Fruit fly (Drosophila melanogaster) whole organism, embryonic: ENCODE results near the gene kay.
A peak's percentile ranks its signal among the peaks of the same experiment; 100 is the strongest.

ENCODE experiments used
- Aef1 ChIP-seq: fragments of 200-800 bp; sonication (Bioruptor generic); IDR thresholded peaks from 3 replicates; pipeline ENCODE4 v1.3.6; 2022; ENCODE audit warnings: missing biosample characterization, missing genetic modification characterization
- B-H2 ChIP-seq: fragments of 200-800 bp; sonication (Bioruptor generic); optimal IDR thresholded peaks from 2 replicates; lab custom pipeline; 2018; ENCODE audit warnings: missing biosample characterization, mild to moderate bottlenecking, missing genetic modification characterization
- Bgb ChIP-seq: fragments of 200-800 bp; sonication (Bioruptor generic); IDR thresholded peaks from 2 replicates; pipeline ENCODE4 v1.3.6; 2022; ENCODE audit warnings: missing biosample characterization, missing genetic modification characterization; ENCODE audit not compliant: partially characterized antibody
- CG10959 ChIP-seq: fragments of 200-800 bp; sonication (Bioruptor generic); IDR thresholded peaks from 2 replicates; pipeline ENCODE4 v1.3.6; 2022; ENCODE audit warnings: missing biosample characterization, missing genetic modification characterization
- CG10979 ChIP-seq: fragments of 200-800 bp; sonication (Bioruptor generic); optimal IDR thresholded peaks from 2 replicates; lab custom pipeline; 2018; ENCODE audit warnings: missing biosample characterization, mild to moderate bottlenecking, missing genetic modification characterization, moderate library complexity
- CG11093 ChIP-seq: fragments of 200-800 bp; sonication (Bioruptor generic); IDR thresholded peaks from 3 replicates; pipeline ENCODE4 v1.3.6; 2022; ENCODE audit warnings: missing biosample characterization, missing genetic modification characterization
- CG11696 ChIP-seq: fragments of 200-800 bp; sonication (Bioruptor generic); IDR thresholded peaks from 2 replicates; pipeline ENCODE4 v1.3.6; 2022; ENCODE audit warnings: missing biosample characterization, missing genetic modification characterization
- CG12219 ChIP-seq: fragments of 200-800 bp; sonication (Bioruptor generic); optimal IDR thresholded peaks from 3 replicates; lab custom pipeline; 2018; ENCODE audit warnings: missing biosample characterization, mild to moderate bottlenecking, missing genetic modification characterization
- CG15696 ChIP-seq: fragments of 200-800 bp; sonication (Bioruptor generic); optimal IDR thresholded peaks from 2 replicates; lab custom pipeline; 2019; ENCODE audit warnings: missing biosample characterization, mild to moderate bottlenecking, missing genetic modification characterization, moderate library complexity
- CG17568 ChIP-seq: fragments of 200-800 bp; sonication (Bioruptor generic); optimal IDR thresholded peaks from 2 replicates; lab custom pipeline; 2018; ENCODE audit warnings: missing biosample characterization, mild to moderate bottlenecking, missing genetic modification characterization, moderate library complexity
- CG18476 ChIP-seq: fragments of 200-800 bp; sonication (Bioruptor generic); optimal IDR thresholded peaks from 2 replicates; lab custom pipeline; 2016; ENCODE audit warnings: missing biosample characterization, mild to moderate bottlenecking, missing genetic modification characterization
- CG2120 ChIP-seq: fragments of 200-800 bp; sonication (Bioruptor generic); optimal IDR thresholded peaks from 3 replicates; lab custom pipeline; 2016; ENCODE audit warnings: missing biosample characterization, missing genetic modification characterization
- CG32532 ChIP-seq: fragments of 200-800 bp; sonication (Bioruptor generic); IDR thresholded peaks from 2 replicates; pipeline ENCODE4 v1.3.6; 2022; ENCODE audit warnings: missing biosample characterization, missing genetic modification characterization
- CG3838 ChIP-seq: fragments of 200-800 bp; sonication (Bioruptor generic); optimal IDR thresholded peaks from 3 replicates; lab custom pipeline; 2016; ENCODE audit warnings: missing biosample characterization, missing genetic modification characterization
- CG3847 ChIP-seq: fragments of 200-800 bp; sonication (Bioruptor generic); IDR thresholded peaks from 2 replicates; pipeline ENCODE4 v1.3.6; 2022; ENCODE audit warnings: missing biosample characterization, missing genetic modification characterization
- CG4360 ChIP-seq: fragments of 200-800 bp; sonication (Bioruptor generic); IDR thresholded peaks from 2 replicates; pipeline ENCODE4 v1.3.6; 2022; ENCODE audit warnings: missing biosample characterization, missing genetic modification characterization
- CG43689 ChIP-seq: fragments of 200-800 bp; sonication (Bioruptor generic); IDR thresholded peaks from 2 replicates; pipeline ENCODE4 v1.3.6; 2022; ENCODE audit warnings: missing biosample characterization, missing genetic modification characterization
- CG5953 ChIP-seq: fragments of 200-800 bp; sonication (Bioruptor generic); IDR thresholded peaks from 2 replicates; pipeline ENCODE4 v1.3.6; 2022; ENCODE audit warnings: missing biosample characterization, missing genetic modification characterization
- CG8388 ChIP-seq: fragments of 200-800 bp; sonication (Bioruptor generic); optimal IDR thresholded peaks from 2 replicates; lab custom pipeline; 2019; ENCODE audit warnings: missing biosample characterization, mild to moderate bottlenecking, missing genetic modification characterization, moderate library complexity
- CG8478 ChIP-seq: fragments of >200 bp; optimal IDR thresholded peaks from 2 replicates; lab custom pipeline; 2018
- CG9817 ChIP-seq: fragments of 200-800 bp; sonication (Bioruptor generic); optimal IDR thresholded peaks from 2 replicates; lab custom pipeline; 2018; ENCODE audit warnings: missing biosample characterization, mild to moderate bottlenecking, missing genetic modification characterization, moderate library complexity
- CG9876 ChIP-seq: fragments of 200-800 bp; sonication (Bioruptor generic); optimal IDR thresholded peaks from 2 replicates; lab custom pipeline; 2016; ENCODE audit warnings: missing biosample characterization, missing genetic modification characterization
- CkIIα-i1 ChIP-seq: fragments of 200-800 bp; sonication (Bioruptor generic); IDR thresholded peaks from 2 replicates; pipeline ENCODE4 v1.3.6; 2022; ENCODE audit warnings: missing biosample characterization, missing genetic modification characterization
- Dll ChIP-seq: fragments of 200-800 bp; sonication (Bioruptor generic); IDR thresholded peaks from 4 replicates; pipeline ENCODE4 v1.3.6; 2022; ENCODE audit warnings: missing biosample characterization, missing genetic modification characterization; ENCODE audit not compliant: partially characterized antibody
- Doc2 ChIP-seq: fragments of 200-800 bp; sonication (Bioruptor generic); IDR thresholded peaks from 2 replicates; pipeline ENCODE4 v1.3.6; 2022; ENCODE audit warnings: missing biosample characterization, missing genetic modification characterization
- Dp ChIP-seq: fragments of 200-800 bp; sonication (Bioruptor generic); optimal IDR thresholded peaks from 2 replicates; lab custom pipeline; 2018; ENCODE audit warnings: missing biosample characterization, mild to moderate bottlenecking, missing genetic modification characterization, moderate library complexity
- Elba2 ChIP-seq: fragments of 200-800 bp; sonication (Bioruptor generic); optimal IDR thresholded peaks from 3 replicates; lab custom pipeline; 2016; ENCODE audit warnings: missing biosample characterization, missing genetic modification characterization
- HHEX ChIP-seq: fragments of 200-800 bp; sonication (Bioruptor generic); optimal IDR thresholded peaks from 3 replicates; lab custom pipeline; 2017; ENCODE audit warnings: missing biosample characterization, mild to moderate bottlenecking, missing genetic modification characterization, missing genetic modification reagents
- Mad ChIP-seq: fragments of 200-800 bp; sonication (Bioruptor generic); optimal IDR thresholded peaks from 2 replicates; lab custom pipeline; 2016; ENCODE audit warnings: missing biosample characterization, missing genetic modification characterization
- Neu2 ChIP-seq: fragments of 200-800 bp; sonication (Bioruptor generic); optimal IDR thresholded peaks from 3 replicates; lab custom pipeline; 2016; ENCODE audit warnings: missing biosample characterization, missing genetic modification characterization, borderline replicate concordance
- Oaz ChIP-seq: fragments of 200-800 bp; sonication (Bioruptor generic); IDR thresholded peaks from 2 replicates; pipeline ENCODE4 v1.3.6; 2022; ENCODE audit warnings: missing biosample characterization, missing genetic modification characterization
- ato ChIP-seq: fragments of 200-800 bp; sonication (Bioruptor generic); IDR thresholded peaks from 2 replicates; pipeline ENCODE4 v1.3.6; 2022; ENCODE audit warnings: missing biosample characterization, missing genetic modification characterization; ENCODE audit not compliant: partially characterized antibody
- bab2 ChIP-seq: fragments of 200-800 bp; sonication (Bioruptor generic); optimal IDR thresholded peaks from 2 replicates; lab custom pipeline; 2016; ENCODE audit warnings: missing biosample characterization, missing genetic modification characterization
- btn ChIP-seq: fragments of 200-800 bp; sonication (Bioruptor generic); optimal IDR thresholded peaks from 2 replicates; lab custom pipeline; 2016; ENCODE audit warnings: missing biosample characterization, missing genetic modification characterization
- chn ChIP-seq: fragments of 200-800 bp; sonication (Bioruptor generic); optimal IDR thresholded peaks from 2 replicates; lab custom pipeline; 2016; ENCODE audit warnings: missing biosample characterization, missing genetic modification characterization
- ci ChIP-seq: fragments of 200-800 bp; sonication (Bioruptor generic); IDR thresholded peaks from 3 replicates; pipeline ENCODE4 v1.3.6; 2022; ENCODE audit warnings: missing biosample characterization, missing genetic modification characterization
- crol ChIP-seq: fragments of 200-800 bp; sonication (Bioruptor generic); IDR thresholded peaks from 2 replicates; pipeline ENCODE4 v1.3.6; 2022; ENCODE audit warnings: missing biosample characterization, missing genetic modification characterization
- ftz-f1 ChIP-seq: fragments of 200-800 bp; sonication (Bioruptor generic); optimal IDR thresholded peaks from 2 replicates; lab custom pipeline; 2016; ENCODE audit warnings: missing biosample characterization, missing genetic modification characterization
- gsb ChIP-seq: fragments of 200-800 bp; sonication (Bioruptor generic); IDR thresholded peaks from 2 replicates; pipeline ENCODE4 v1.3.6; 2022; ENCODE audit warnings: missing biosample characterization, missing genetic modification characterization
- gt ChIP-seq: fragments of 200-800 bp; sonication (Bioruptor generic); IDR thresholded peaks from 2 replicates; pipeline ENCODE4 v1.3.6; 2022; ENCODE audit warnings: missing biosample characterization, missing genetic modification characterization
- hb ChIP-seq: fragments of 200-800 bp; sonication (Bioruptor generic); IDR thresholded peaks from 3 replicates; pipeline ENCODE4 v1.3.6; 2022; ENCODE audit warnings: missing biosample characterization, missing genetic modification characterization; ENCODE audit not compliant: partially characterized antibody
- nau ChIP-seq: fragments of 200-800 bp; sonication (Bioruptor generic); optimal IDR thresholded peaks from 3 replicates; lab custom pipeline; 2017; ENCODE audit warnings: missing biosample characterization, mild to moderate bottlenecking, missing genetic modification characterization, missing genetic modification reagents
- nerfin-2 ChIP-seq: fragments of 200-800 bp; sonication (Bioruptor generic); IDR thresholded peaks from 2 replicates; pipeline ENCODE4 v1.3.6; 2022; ENCODE audit warnings: missing biosample characterization, missing genetic modification characterization; ENCODE audit not compliant: partially characterized antibody
- nom ChIP-seq: fragments of 200-800 bp; sonication (Bioruptor generic); optimal IDR thresholded peaks from 2 replicates; lab custom pipeline; 2017; ENCODE audit warnings: missing biosample characterization, missing genetic modification characterization, mild to moderate bottlenecking, moderate library complexity, missing genetic modification reagents
- pb ChIP-seq: fragments of 200-800 bp; sonication (Bioruptor generic); optimal IDR thresholded peaks from 3 replicates; lab custom pipeline; 2016; ENCODE audit warnings: missing biosample characterization, missing genetic modification characterization
- phol ChIP-seq: fragments of 200-800 bp; sonication (Bioruptor generic); optimal IDR thresholded peaks from 3 replicates; lab custom pipeline; 2018; ENCODE audit warnings: missing biosample characterization, mild to moderate bottlenecking, missing genetic modification characterization, moderate library complexity
- pzg ChIP-seq: fragments of 200-800 bp; sonication (Bioruptor generic); optimal IDR thresholded peaks from 3 replicates; lab custom pipeline; 2018; ENCODE audit warnings: missing biosample characterization, mild to moderate bottlenecking, missing genetic modification characterization, moderate library complexity
- so ChIP-seq: fragments of 200-800 bp; sonication (Bioruptor generic); IDR thresholded peaks from 3 replicates; pipeline ENCODE4 v1.3.6; 2022; ENCODE audit warnings: missing biosample characterization, missing genetic modification characterization
- tgo ChIP-seq: fragments of 200-800 bp; sonication (Bioruptor generic); IDR thresholded peaks from 3 replicates; pipeline ENCODE4 v1.3.6; 2022; ENCODE audit warnings: missing biosample characterization, missing genetic modification characterization
- unpg ChIP-seq: fragments of 200-800 bp; sonication (Bioruptor generic); optimal IDR thresholded peaks from 3 replicates; lab custom pipeline; 2018; ENCODE audit warnings: missing biosample characterization, mild to moderate bottlenecking, missing genetic modification characterization, moderate library complexity
- zen2 ChIP-seq: fragments of 200-800 bp; sonication (Bioruptor generic); IDR thresholded peaks from 3 replicates; pipeline ENCODE4 v1.3.6; 2022; ENCODE audit warnings: missing biosample characterization, missing genetic modification characterization; ENCODE audit not compliant: partially characterized antibody

Gene kay

dm6 chr3R:29736678-29737093 is 29.1 kb upstream of the kay start, which contains the start of the genes CG7601 and CIA30 (continued):
- TF ChIP-seq Doc2 (GFP tag; lab: Robert Waterston, UW) (peak; percentile 100), HHEX (GFP tag; lab: Kevin White, UChicago) (peak; percentile 98), CG17568 (GFP tag; lab: Kevin White, UChicago) (no peak), CG11093 (peak; percentile 100), Mad (GFP tag; lab: Kevin White, UChicago) (peak; percentile 97), CG32532 (peak; percentile 100), CG4360 (GFP tag; lab: Robert Waterston, UW) (peak; percentile 97), CG8478 (no peak), Aef1 (GFP tag; lab: Robert Waterston, UW) (peak; percentile 100), Elba2 (peak; percentile 70), chn (GFP tag; lab: Kevin White, UChicago) (peak; percentile 97), Neu2 (GFP tag; lab: Kevin White, UChicago) (peak; percentile 94), ato (GFP tag; lab: Robert Waterston, UW) (peak; percentile 63; the same call in 1 of the 2 replicates), tgo (GFP tag; lab: Robert Waterston, UW) (peak; percentile 100), CG8388 (GFP tag; lab: Kevin White, UChicago) (peak; percentile 96), phol (tag; lab: Kevin White, UChicago) (peak; percentile 98), Dll (GFP tag; lab: Robert Waterston, UW) (peak; percentile 52; the same call in 2 of the 4 replicates), CG15696 (peak; percentile 99), CG5953 (GFP tag; lab: Robert Waterston, UW) (peak; percentile 100), CG10979 (peak; percentile 97), hb (GFP tag; lab: Robert Waterston, UW) (no peak), ftz-f1 (GFP tag; lab: Kevin White, UChicago) (peak; percentile 78), CG3847 (GFP tag; lab: Robert Waterston, UW) (peak; percentile 100), CG9817 (tag; lab: Kevin White, UChicago) (peak; percentile 99), CG9876 (GFP tag; lab: Kevin White, UChicago) (peak; percentile 99), CG18476 (GFP tag; lab: Kevin White, UChicago) (peak; percentile 97), B-H2 (GFP tag; lab: Kevin White, UChicago) (peak; percentile 98), crol (peak; percentile 94), CG12219 (peak; percentile 94), unpg (GFP tag; lab: Kevin White, UChicago) (peak; percentile 98), nom (GFP tag; lab: Kevin White, UChicago) (peak; percentile 97), CG11696 (GFP tag; lab: Robert Waterston, UW) (peak; percentile 99), Oaz (peak; percentile 100), Bgb (peak; percentile 33; the same call in 1 of the 2 replicates), gt (GFP tag; lab: Robert Waterston, UW) (peak; percentile 100), so (GFP tag; lab: Robert Waterston, UW) (peak; percentile 100), zen2 (GFP tag; lab: Robert Waterston, UW) (no peak), bab2 (GFP tag; lab: Kevin White, UChicago) (peak; percentile 99), pb (peak; percentile 99), CG43689 (peak; percentile 100), Dp (peak; percentile 20), pzg (GFP tag; lab: Kevin White, UChicago) (peak; percentile 73), CG2120 (GFP tag; lab: Kevin White, UChicago) (peak; percentile 99), btn (GFP tag; lab: Kevin White, UChicago) (peak; percentile 99), gsb (GFP tag; lab: Robert Waterston, UW) (peak; percentile 100), CG10959 (peak; percentile 100), CkIIα-i1 (peak; percentile 100), nau (GFP tag; lab: Kevin White, UChicago) (no peak), CG3838 (GFP tag; lab: Kevin White, UChicago) (peak; percentile 92), nerfin-2 (GFP tag; lab: Robert Waterston, UW) (no peak), ci (GFP tag; lab: Robert Waterston, UW) (peak; percentile 100)
